Fruit fly (Drosophila melanogaster): ENCODE measurements around the gene CG4375.
A peak's percentile ranks its signal among the peaks of the same experiment; 100 is the strongest.

CG4375 gene

dm6 chr2L:1074180-1074864, 47.6 kb upstream of the CG4375 start:
- peak; percentile 19 for TF ChIP-seq CG13123 (GFP tag; optimal IDR thresholded peaks at IDR 0.05)
- no peak for TF ChIP-seq CG17612 (GFP tag; IDR thresholded peaks at IDR 0.05)
- TF ChIP-seq inv (GFP tag; IDR thresholded peaks at IDR 0.05; ENCODE audit: partially characterized antibody), result no peak
- TF ChIP-seq ken (GFP tag; IDR thresholded peaks at IDR 0.05), result peak; percentile 77; the same call in 2 of the 3 replicates
- TF ChIP-seq maf-S (GFP tag; optimal IDR thresholded peaks at IDR 0.05), result no peak
- TF ChIP-seq Awh (GFP tag; IDR thresholded peaks at IDR 0.05), result peak; percentile 80
- TF ChIP-seq CG17802 (tag; optimal IDR thresholded peaks at IDR 0.05), result peak; percentile 66
- no peak for TF ChIP-seq pros (GFP tag; optimal IDR thresholded peaks at IDR 0.05)
- TF ChIP-seq Dip2 (GFP tag; IDR thresholded peaks at IDR 0.05), result no peak
- 0 out of 2 replicates have a peak, but pooled peaks have one; percentile 26 for TF ChIP-seq wdn (GFP tag; IDR thresholded peaks at IDR 0.05)
- TF ChIP-seq MESR4 (GFP tag; optimal IDR thresholded peaks at IDR 0.05), result no peak
- 0 out of 3 replicates have a peak, but pooled peaks have one; percentile 6 for TF ChIP-seq CG2199 (GFP tag; IDR thresholded peaks at IDR 0.05)
- TF ChIP-seq aop (GFP tag; IDR thresholded peaks at IDR 0.05), result peak; percentile 41; the same call in 1 of the 2 replicates
- 0 out of 2 replicates have a peak, but pooled peaks have one; percentile 39 for TF ChIP-seq CG10959 (GFP tag; IDR thresholded peaks at IDR 0.05)
- TF ChIP-seq lmd (GFP tag; IDR thresholded peaks at IDR 0.05), result peak; percentile 79
- TF ChIP-seq Nf-YC (tag; optimal IDR thresholded peaks at IDR 0.05), result peak; percentile 25
- no peak for TF ChIP-seq HLHmδ (GFP tag; optimal IDR thresholded peaks at IDR 0.05)
- peak; percentile 64 for TF ChIP-seq kni (GFP tag; optimal IDR thresholded peaks at IDR 0.05)
- no peak for TF ChIP-seq HmgD (GFP tag; optimal IDR thresholded peaks at IDR 0.05)
- peak; percentile 58 for TF ChIP-seq Rx (GFP tag; IDR thresholded peaks at IDR 0.05)
- peak; percentile 62 for TF ChIP-seq Hmr (GFP tag; optimal IDR thresholded peaks at IDR 0.05)
- TF ChIP-seq Atf-2 (GFP tag; optimal IDR thresholded peaks at IDR 0.05), result peak; percentile 62
- TF ChIP-seq slp2 (GFP tag; optimal IDR thresholded peaks at IDR 0.05), result peak; percentile 76
- peak; percentile 81 for TF ChIP-seq Xbp1 (GFP tag; optimal IDR thresholded peaks at IDR 0.05)
- TF ChIP-seq Atf6 (GFP tag; IDR thresholded peaks at IDR 0.05), result peak; percentile 70
- no peak for TF ChIP-seq CG17912 (GFP tag; optimal IDR thresholded peaks at IDR 0.05)
- peak; percentile 42; the same call in 1 of the 4 replicates for TF ChIP-seq Gug (GFP tag; IDR thresholded peaks at IDR 0.05)
- no peak for TF ChIP-seq CG7928 (GFP tag; optimal IDR thresholded peaks at IDR 0.05)
- TF ChIP-seq luna (GFP tag; optimal IDR thresholded peaks at IDR 0.05), result no peak
- TF ChIP-seq gt (GFP tag; IDR thresholded peaks at IDR 0.05), result 0 out of 2 replicates have a peak, but pooled peaks have one; percentile 9
- peak; percentile 57 for TF ChIP-seq CG7745 (tag; optimal IDR thresholded peaks at IDR 0.05)
- peak; percentile 82 for TF ChIP-seq trem (tag; optimal IDR thresholded peaks at IDR 0.05)
- peak; percentile 73 for TF ChIP-seq E2f1 (GFP tag; IDR thresholded peaks at IDR 0.05)
- no peak for TF ChIP-seq Kr (GFP tag; optimal IDR thresholded peaks at IDR 0.05)
- no peak for TF ChIP-seq fd102C (GFP tag; optimal IDR thresholded peaks at IDR 0.05)
- TF ChIP-seq tio (GFP tag; optimal IDR thresholded peaks at IDR 0.05), result no peak
- peak; percentile 68 for TF ChIP-seq NK7.1 (GFP tag; optimal IDR thresholded peaks at IDR 0.05)
- TF ChIP-seq CG8924 (tag; optimal IDR thresholded peaks at IDR 0.05), result peak; percentile 88
- TF ChIP-seq Ets65A (GFP tag), result peak; percentile 89
- TF ChIP-seq CG13624 (GFP tag; optimal IDR thresholded peaks at IDR 0.05), result peak; percentile 40
- no peak for TF ChIP-seq CG6272 (GFP tag; IDR thresholded peaks at IDR 0.05)
- peak; percentile 27 for TF ChIP-seq Bdp1 (GFP tag; optimal IDR thresholded peaks at IDR 0.05)
- peak; percentile 74 for TF ChIP-seq twi (tag; optimal IDR thresholded peaks at IDR 0.05)
- no peak for TF ChIP-seq br (optimal IDR thresholded peaks at IDR 0.05)
- TF ChIP-seq CG2116 (GFP tag; optimal IDR thresholded peaks at IDR 0.05), result peak; percentile 29
- TF ChIP-seq CG5953 (GFP tag; IDR thresholded peaks at IDR 0.05), result no peak
- TF ChIP-seq CG30431 (GFP tag; optimal IDR thresholded peaks at IDR 0.05), result peak; percentile 51
- no peak for TF ChIP-seq hkb (optimal IDR thresholded peaks at IDR 0.05)
- peak; percentile 82 for TF ChIP-seq hkb (GFP tag; IDR thresholded peaks at IDR 0.05)
- peak; percentile 51 for TF ChIP-seq dm (GFP tag; optimal IDR thresholded peaks at IDR 0.05)
- TF ChIP-seq CG11696 (GFP tag; IDR thresholded peaks at IDR 0.05), result peak; percentile 95

All from whole organism, embryonic.